Worm (Caenorhabditis elegans) whole organism, mixed stage, embryonic: ENCODE results near the gene K02E7.1.

ENCODE experiments used
- blmp-1 ChIP-seq: fragments of 150-350 bp; optimal IDR thresholded peaks from 2 replicates; lab custom pipeline; 2014; ENCODE audit warnings: missing biosample characterization, missing genetic modification characterization
- ces-1 ChIP-seq: fragments of 150-350 bp; optimal IDR thresholded peaks from 2 replicates; lab custom pipeline; 2014; ENCODE audit warnings: missing biosample characterization, missing genetic modification reagents, missing genetic modification characterization
- ham-2 ChIP-seq: fragments of 200-800 bp; sonication (Bioruptor generic); optimal IDR thresholded peaks from 2 replicates; lab custom pipeline; 2018; ENCODE audit warnings: mild to moderate bottlenecking, missing genetic modification characterization, missing compliant biosample characterization
- lsy-2 ChIP-seq: fragments of 150-350 bp; optimal IDR thresholded peaks from 2 replicates; lab custom pipeline; 2014; ENCODE audit warnings: missing biosample characterization, missing genetic modification characterization
- mls-2 ChIP-seq: sonication (generic microtip); optimal IDR thresholded peaks from 2 replicates; lab custom pipeline; 2016; ENCODE audit warnings: mild to moderate bottlenecking, missing genetic modification characterization, moderate library complexity, missing compliant biosample characterization
- nhr-12 ChIP-seq: fragments of 150-350 bp; optimal IDR thresholded peaks from 2 replicates; lab custom pipeline; 2014; ENCODE audit warnings: missing biosample characterization, missing genetic modification characterization
- nhr-76 ChIP-seq: sonication (generic microtip); optimal IDR thresholded peaks from 2 replicates; lab custom pipeline; 2017; ENCODE audit warnings: missing biosample characterization, missing genetic modification characterization
- unc-62 ChIP-seq: fragments of 150-350 bp; optimal IDR thresholded peaks from 2 replicates; lab custom pipeline; 2014; ENCODE audit warnings: missing biosample characterization, missing genetic modification reagents, missing genetic modification characterization
- ztf-11 ChIP-seq: fragments of 150-350 bp; optimal IDR thresholded peaks from 2 replicates; lab custom pipeline; 2014; ENCODE audit warnings: missing biosample characterization, missing genetic modification characterization

- TF ChIP-seq lsy-2 (tag; lab: Kevin White, UChicago), result no peak
- TF ChIP-seq nhr-12 (tag; lab: Kevin White, UChicago), result no peak
- TF ChIP-seq nhr-76 (tag; lab: Kevin White, UChicago), result no peak
- TF ChIP-seq unc-62, result no peak
- no peak for TF ChIP-seq blmp-1
- no peak for TF ChIP-seq ham-2 (GFP tag; lab: Kevin White, UChicago)
- no peak for TF ChIP-seq ces-1
- no peak for TF ChIP-seq ztf-11 (tag; lab: Kevin White, UChicago)
- no peak for TF ChIP-seq mls-2 (tag; lab: Kevin White, UChicago)
Observed at ce11 chrII:1104409-1104808, 21.4 kb downstream of the K02E7.1 start, which contains the start of gene T13B5.9.
